Fruit fly (Drosophila melanogaster) whole organism: ENCODE measurements around the gene CG14339.

Experiments used
- CG8478 ChIP-seq: fragments of >200 bp; optimal IDR thresholded peaks from 2 replicates; lab custom pipeline; 2018; ENCODE audit warnings: inconsistent platforms
- Dll ChIP-seq: fragments of >200 bp; optimal IDR thresholded peaks from 2 replicates; lab custom pipeline; 2017
- EcR ChIP-seq, 2 experiments: fragments of >200 bp; optimal IDR thresholded peaks; 2 replicates each; lab custom pipeline; 2017; ENCODE audit warnings: missing biosample characterization in 2 of 2, missing genetic modification characterization in 2 of 2, missing genetic modification reagents in 2 of 2
- pan ChIP-seq: fragments of >200 bp; optimal IDR thresholded peaks from 2 replicates; lab custom pipeline; 2017
- psq ChIP-seq: fragments of >200 bp; optimal IDR thresholded peaks from 2 replicates; lab custom pipeline; 2017
- usp ChIP-seq: fragments of >200 bp; optimal IDR thresholded peaks from 2 replicates; lab custom pipeline; 2017; ENCODE audit warnings: missing biosample characterization, missing genetic modification characterization, mixed read lengths

CG14339 gene

DNA sequence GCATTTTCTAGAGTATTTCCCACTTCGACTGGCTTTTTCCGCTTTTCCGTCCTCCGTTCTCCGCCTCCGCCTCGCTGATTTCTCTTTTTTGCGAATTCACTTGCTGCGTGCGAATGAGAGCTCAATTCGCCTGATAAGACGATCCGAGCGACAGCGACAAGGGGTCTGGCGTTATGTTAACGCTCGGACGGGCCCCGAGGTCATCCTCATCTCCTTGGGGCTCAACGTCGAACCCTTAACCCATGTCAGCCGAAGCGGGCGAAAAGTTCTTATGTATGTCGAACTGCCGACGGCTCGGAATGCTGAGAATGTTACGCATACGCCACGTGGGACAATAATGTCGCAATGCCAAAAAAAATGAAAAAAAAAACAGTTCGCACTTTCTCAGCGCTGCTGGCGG is 12.9 kb upstream of the CG14339 start:
- TF ChIP-seq pan (no peak), psq (lab: Kevin White, UChicago) (no peak), CG8478 (lab: Kevin White, UChicago) (no peak), Dll (lab: Kevin White, UChicago) (no peak), usp (GFP tag; lab: Kevin White, UChicago) (no peak), EcR (GFP tag; optimal IDR thresholded peaks at IDR 0.05; lab: Kevin White, UChicago) (no peak)

DNA sequence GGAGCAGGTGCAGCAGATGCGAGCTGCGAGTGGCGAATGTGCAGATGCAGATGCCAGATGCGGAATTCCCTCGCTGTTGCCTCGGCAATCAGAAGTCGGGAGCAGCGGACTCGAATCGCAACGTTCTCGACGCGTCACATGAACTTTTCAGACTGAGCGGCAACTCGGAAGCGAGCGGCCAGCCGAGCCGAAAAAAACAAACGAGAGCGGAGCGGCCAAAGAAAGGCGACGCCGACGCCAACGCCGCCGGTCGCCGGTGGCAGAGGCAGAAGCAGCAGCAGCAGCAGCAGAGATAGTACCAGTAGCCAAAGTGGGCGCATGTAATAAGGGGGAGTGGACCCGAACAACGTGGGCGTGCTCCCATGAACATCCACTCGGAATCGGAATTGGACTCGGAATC is 6.0 kb upstream of the CG14339 start, which contains the start of gene CG4629:
TSS of gene CG4629 (minus strand) at position 156 of the 400 bp plus-strand sequence.
- TF ChIP-seq usp (GFP tag; lab: Kevin White, UChicago) (no peak), psq (lab: Kevin White, UChicago) (no peak), CG8478 (lab: Kevin White, UChicago) (no peak), EcR (GFP tag; optimal IDR thresholded peaks at IDR 0.05; lab: Kevin White, UChicago) (no peak), Dll (lab: Kevin White, UChicago) (peak; percentile 23), pan (no peak)

DNA sequence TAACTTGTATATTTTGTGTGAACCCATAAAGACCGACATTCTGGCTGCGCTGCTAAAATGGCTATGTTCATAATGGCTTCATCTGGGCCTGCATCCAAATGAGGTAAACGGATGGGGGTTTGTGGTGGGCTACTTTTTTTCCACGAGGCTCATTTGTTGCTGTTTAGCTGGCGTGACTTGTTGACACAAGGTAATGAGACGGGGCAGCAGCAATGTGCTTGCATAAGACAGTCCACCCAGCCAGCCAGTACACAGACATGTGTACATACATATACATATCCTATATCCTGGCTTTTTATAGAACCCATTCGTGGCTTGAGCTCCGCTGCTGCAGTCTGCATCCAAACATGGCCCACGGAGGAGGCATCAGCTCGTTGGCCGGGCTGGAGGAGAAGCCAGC is 4.3 kb downstream of the CG14339 start, which contains the start of gene CG14340:
TSS of gene CG14340 (plus strand) at position 301 of the 400 bp plus-strand sequence.
- TF ChIP-seq Dll (lab: Kevin White, UChicago) = no peak
- TF ChIP-seq pan = no peak
- no peak for TF ChIP-seq usp (GFP tag; lab: Kevin White, UChicago)
- TF ChIP-seq EcR (GFP tag; optimal IDR thresholded peaks at IDR 0.05; lab: Kevin White, UChicago) = no peak
- no peak for TF ChIP-seq CG8478 (lab: Kevin White, UChicago)
- no peak for TF ChIP-seq psq (lab: Kevin White, UChicago)

DNA sequence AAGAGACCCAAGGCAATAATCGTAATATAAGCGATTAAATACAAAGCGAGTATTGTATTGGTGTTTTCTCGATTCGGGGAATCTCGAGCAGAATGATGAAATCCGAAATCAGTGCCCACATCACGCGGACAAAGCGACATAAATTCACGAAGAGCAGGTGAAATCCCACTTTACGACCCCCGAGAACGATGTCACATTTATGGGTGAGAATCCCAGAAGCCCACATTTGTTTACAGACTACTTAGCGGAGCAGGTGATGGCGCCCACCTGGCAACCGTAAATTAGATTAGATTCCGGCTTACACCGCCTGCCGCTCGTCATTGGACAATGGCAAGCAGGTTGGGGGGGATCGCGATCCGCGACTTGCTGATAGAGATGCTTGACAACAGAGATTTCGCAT is 5.9 kb downstream of the CG14339 start:
- TF ChIP-seq psq (lab: Kevin White, UChicago) (no peak), usp (GFP tag; lab: Kevin White, UChicago) (no peak), pan (no peak), CG8478 (lab: Kevin White, UChicago) (no peak), Dll (lab: Kevin White, UChicago) (no peak), EcR (GFP tag; optimal IDR thresholded peaks at IDR 0.05; lab: Kevin White, UChicago) (no peak)

DNA sequence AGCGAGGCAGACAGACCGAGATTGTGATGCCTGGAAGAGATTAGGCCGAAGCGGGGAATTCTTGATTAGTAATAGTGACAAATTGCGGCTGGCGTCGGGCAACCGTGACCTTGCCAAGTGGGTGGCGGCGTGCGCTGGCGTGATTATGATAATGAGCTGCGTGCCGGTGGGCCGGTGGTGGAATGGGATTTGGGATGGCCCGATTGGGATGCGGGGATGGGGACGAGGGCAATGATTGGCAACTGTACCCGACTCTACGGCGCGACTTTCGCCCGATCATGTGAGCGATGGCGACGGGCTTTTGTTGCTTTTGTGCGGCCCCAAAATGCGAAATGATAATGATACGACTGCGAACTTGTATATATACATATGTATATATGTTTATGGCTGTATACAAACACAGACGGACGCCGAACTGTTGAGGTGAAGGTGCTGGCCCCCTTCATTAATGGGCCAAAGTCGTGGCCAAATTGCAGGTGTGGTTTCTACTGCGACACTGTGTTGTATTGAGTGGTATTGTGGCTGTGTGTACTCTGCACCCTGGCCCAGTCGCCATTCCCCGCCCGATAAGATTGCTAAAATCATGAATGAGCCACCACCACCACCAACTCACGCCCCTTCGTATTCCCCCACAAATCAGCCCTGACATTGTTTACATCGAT is 8.5 kb downstream of the CG14339 start:
- TF ChIP-seq CG8478 (lab: Kevin White, UChicago) = no peak
- TF ChIP-seq psq (lab: Kevin White, UChicago) = no peak
- no peak for TF ChIP-seq usp (GFP tag; lab: Kevin White, UChicago)
- TF ChIP-seq EcR (GFP tag; optimal IDR thresholded peaks at IDR 0.05; lab: Kevin White, UChicago) = no peak
- no peak for TF ChIP-seq pan
- TF ChIP-seq Dll (lab: Kevin White, UChicago) = no peak

DNA sequence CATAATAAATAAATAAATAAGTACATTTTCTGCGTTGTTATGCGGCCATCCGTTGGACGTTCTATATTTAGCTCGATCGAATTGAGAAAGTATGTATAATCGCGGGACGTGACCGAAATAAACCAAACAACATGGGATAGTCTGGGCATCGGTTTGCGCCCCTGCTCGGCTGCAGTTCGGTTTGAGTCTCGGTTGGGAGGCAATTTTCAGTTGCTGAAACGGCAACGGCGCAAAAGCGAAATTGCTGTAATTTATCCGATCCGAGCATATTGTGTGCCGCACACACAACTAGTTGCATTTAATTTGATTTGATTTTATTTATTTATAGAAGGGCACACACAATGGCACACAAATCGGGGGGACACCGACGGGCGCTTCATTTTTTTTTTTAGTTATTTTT is 9.8 kb downstream of the CG14339 start:
- TF ChIP-seq psq (lab: Kevin White, UChicago) (no peak), usp (GFP tag; lab: Kevin White, UChicago) (no peak), pan (no peak), EcR (GFP tag; optimal IDR thresholded peaks at IDR 0.05; lab: Kevin White, UChicago) (no peak), CG8478 (lab: Kevin White, UChicago) (no peak), Dll (lab: Kevin White, UChicago) (no peak)

DNA sequence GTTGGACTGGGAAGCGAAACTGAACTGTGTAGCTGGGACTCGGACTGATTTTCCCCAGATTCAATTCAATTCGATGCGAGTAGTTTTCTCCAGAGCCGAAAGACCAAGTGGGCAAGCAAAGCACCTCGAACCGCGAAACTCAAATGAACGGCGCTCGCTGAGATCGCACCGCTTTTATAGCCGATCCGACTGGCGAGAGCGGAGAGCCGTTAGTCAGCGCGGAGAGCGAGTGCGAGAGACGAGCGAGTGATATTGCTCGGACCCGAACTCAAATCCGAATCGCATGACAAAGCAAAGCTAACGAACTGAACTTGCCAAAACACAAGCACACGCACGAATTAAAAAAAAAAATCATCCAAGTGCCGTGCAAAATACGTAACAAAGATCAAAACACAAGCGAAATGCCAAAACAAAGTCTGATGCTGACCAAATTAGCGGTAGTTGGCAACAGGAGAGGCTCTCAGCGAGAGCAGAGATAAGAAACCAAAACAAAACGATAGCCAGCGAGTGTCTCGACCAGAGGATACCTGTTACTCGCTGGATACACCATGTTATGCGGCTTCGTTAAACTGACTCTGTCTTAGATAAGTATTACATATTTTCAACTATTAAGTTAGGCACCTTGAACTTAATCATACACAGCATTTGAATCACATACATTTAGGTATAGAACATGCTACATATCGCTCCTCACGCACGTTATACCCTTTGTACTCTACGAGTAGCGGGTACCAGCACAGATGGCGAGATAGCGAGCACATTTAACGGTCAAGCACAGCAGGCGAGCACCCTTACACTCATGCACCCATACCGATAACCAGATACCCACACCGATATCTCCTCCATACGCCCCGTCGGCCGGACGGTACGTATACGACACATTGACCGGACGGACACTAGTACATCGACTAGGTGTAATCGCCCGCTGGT is 10.8 kb downstream of the CG14339 start:
- TF ChIP-seq EcR (GFP tag; optimal IDR thresholded peaks at IDR 0.05; lab: Kevin White, UChicago) (peak in 1 of 2 experiments; percentile 23), pan (peak; percentile 96), Dll (lab: Kevin White, UChicago) (peak; percentile 93), usp (GFP tag; lab: Kevin White, UChicago) (no peak), CG8478 (lab: Kevin White, UChicago) (no peak)

DNA sequence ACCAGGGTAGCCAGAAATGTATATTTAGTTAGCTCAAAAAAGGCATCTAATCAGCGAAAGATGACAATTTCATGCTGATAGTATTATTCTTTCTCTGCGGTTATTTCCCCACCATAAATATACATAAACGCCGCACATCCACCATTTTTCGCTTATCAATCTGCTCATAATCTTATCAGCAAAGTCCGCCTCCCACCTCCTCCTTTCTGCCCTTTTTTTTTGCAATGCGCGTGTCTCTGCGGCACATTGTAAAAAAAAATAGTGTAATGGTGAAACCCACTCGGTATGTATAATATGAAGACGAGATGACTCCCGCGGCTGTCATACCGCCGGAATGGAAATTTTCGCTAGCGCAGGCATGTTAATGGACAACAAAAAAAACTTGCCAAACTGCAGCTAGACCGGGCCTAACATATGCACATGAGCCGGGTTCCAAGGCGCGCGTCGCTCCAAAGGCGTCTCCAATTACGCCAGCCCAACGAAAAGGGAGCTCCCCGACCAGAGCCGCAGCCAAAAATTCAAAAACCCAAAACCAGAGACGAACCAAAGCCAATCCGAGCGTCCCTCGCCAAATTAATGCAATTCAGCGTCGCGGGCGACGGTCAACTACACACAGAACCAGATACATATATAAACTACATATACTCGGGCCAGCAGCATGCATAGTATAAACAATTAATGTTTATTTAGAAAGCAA is 12.0 kb downstream of the CG14339 start:
- no peak for TF ChIP-seq pan
- TF ChIP-seq EcR (GFP tag; optimal IDR thresholded peaks at IDR 0.05; lab: Kevin White, UChicago) = no peak
- TF ChIP-seq CG8478 (lab: Kevin White, UChicago) = no peak
- TF ChIP-seq Dll (lab: Kevin White, UChicago) = no peak
- TF ChIP-seq usp (GFP tag; lab: Kevin White, UChicago) = no peak
- no peak for TF ChIP-seq psq (lab: Kevin White, UChicago)

DNA sequence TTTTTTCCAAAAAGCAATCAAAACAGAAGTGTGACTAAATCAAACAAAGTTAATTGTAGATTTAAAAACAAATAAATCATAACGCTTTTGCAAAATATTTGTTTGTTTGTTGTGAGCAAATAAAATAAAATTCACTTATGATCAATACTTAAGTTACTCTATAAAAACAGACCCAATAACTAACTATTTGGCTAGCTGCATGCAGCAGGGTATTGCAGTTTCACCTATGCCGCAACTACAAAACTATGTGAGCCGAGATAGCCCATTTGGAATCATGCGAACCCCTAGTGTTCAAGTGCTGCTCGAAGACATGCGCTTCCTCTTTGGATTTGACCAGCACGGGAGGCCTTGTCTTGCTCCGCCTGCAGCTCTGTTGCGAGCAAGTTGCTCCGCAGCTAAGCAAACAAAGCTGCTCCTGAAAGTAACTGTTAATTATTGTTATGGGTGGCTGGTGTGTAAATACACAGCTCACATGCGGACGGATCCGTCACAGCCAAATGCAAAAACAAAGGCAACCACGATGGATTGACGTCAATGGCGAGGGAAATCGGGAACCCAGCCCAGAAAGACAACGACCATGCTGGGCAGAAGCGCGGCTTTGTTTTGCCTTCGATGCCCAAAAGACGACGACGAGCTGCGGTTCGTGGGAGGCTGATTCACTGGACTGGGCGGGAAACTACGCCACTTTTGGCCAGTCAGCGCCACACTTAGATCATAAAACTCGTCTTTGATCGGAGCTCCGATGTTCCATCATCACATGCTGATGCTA is 13.8 kb downstream of the CG14339 start:
- TF ChIP-seq pan (no peak), psq (lab: Kevin White, UChicago) (no peak), EcR (GFP tag; optimal IDR thresholded peaks at IDR 0.05; lab: Kevin White, UChicago) (no peak), CG8478 (lab: Kevin White, UChicago) (no peak), Dll (lab: Kevin White, UChicago) (no peak), usp (GFP tag; lab: Kevin White, UChicago) (no peak)

DNA sequence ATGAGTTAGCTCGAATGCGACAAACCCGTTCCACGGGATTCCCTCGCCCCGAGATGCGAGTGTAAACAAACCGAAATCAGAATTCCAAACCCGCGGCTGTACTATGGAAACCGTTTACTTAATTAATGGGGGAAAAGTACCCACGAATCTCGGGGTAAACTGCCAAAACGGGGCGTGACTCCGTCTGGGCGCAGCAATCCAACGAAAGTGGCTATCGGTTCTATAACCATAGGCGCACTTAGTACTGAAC is 14.3 kb downstream of the CG14339 start:
- TF ChIP-seq psq (lab: Kevin White, UChicago) (no peak), Dll (lab: Kevin White, UChicago) (no peak), usp (GFP tag; lab: Kevin White, UChicago) (no peak), pan (no peak), CG8478 (lab: Kevin White, UChicago) (no peak)
